Worm (Caenorhabditis elegans): ENCODE data around the gene ttc-36.

DNA sequence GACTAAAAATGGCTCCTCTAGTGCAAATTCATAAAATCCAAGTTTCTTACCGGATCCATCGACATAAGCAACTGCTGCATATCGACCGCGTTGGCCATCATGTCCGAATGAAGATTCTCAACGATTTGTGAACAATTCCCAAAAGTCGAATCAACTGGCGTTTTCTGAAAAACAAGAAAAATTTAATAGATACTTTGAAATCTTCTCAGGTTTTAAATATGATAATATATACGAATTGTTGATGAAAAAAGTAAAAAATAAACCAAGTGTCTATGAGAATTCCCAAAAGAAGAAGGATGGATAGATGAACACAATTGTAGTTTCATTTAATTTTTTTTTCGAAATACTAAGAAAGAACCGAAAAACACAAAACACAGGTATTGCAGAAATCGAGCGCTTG is 37.8 kb downstream of the ttc-36 start, which contains the start of gene die-1:
- TF ChIP-seq nfya-1 (tag; optimal IDR thresholded peaks at IDR 0.05; ENCODE audit: borderline replicate concordance, insufficient read depth) (no peak), F49E8.2 (tag; optimal IDR thresholded peaks at IDR 0.05; ENCODE audit: insufficient read depth) (no peak), zfh-2 (GFP tag; conservative IDR thresholded peaks at IDR 0.05) (no peak), unc-62 (GFP tag; optimal IDR thresholded peaks at IDR 0.05) (no peak), B0019.2 (GFP tag; conservative IDR thresholded peaks at IDR 0.05) (no peak), lag-1 (GFP tag; IDR thresholded peaks at IDR 0.05) (no peak), F10E7.11 (tag; optimal IDR thresholded peaks at IDR 0.05) (no peak), ekl-4 (GFP tag; IDR thresholded peaks at IDR 0.05) (no peak), efl-1 (GFP tag; optimal IDR thresholded peaks at IDR 0.05) (no peak), snpc-3.4 (tag; optimal IDR thresholded peaks at IDR 0.05) (no peak), mel-28 (tag; optimal IDR thresholded peaks at IDR 0.05; ENCODE audit: borderline replicate concordance) (no peak), aptf-3 (GFP tag; IDR thresholded peaks at IDR 0.05) (no peak), B0261.1 (tag; optimal IDR thresholded peaks at IDR 0.05) (no peak), Y53F4B.3 (GFP tag; IDR thresholded peaks at IDR 0.05) (no peak)

Measured in whole organism, young adult.